Worm (Caenorhabditis elegans) whole organism, L2 larva: ENCODE data around the gene klp-17.

ENCODE experiments used
- C34F6.9 ChIP-seq: fragments of 150-350 bp; optimal IDR thresholded peaks from 2 replicates; lab custom pipeline; 2014; ENCODE audit warnings: missing biosample characterization, missing genetic modification characterization
- F13H6.1 ChIP-seq: sonication (generic microtip); optimal IDR thresholded peaks from 2 replicates; lab custom pipeline; 2016; ENCODE audit warnings: missing genetic modification characterization, missing compliant biosample characterization
- R02D3.7 ChIP-seq: fragments of 150-350 bp; optimal IDR thresholded peaks from 2 replicates; lab custom pipeline; 2014; ENCODE audit warnings: missing biosample characterization, missing genetic modification characterization
- Y55F3AM.14 ChIP-seq: fragments of 200-800 bp; sonication (Bioruptor generic); optimal IDR thresholded peaks from 2 replicates; lab custom pipeline; 2018; ENCODE audit warnings: mild to moderate bottlenecking, missing genetic modification characterization, missing compliant biosample characterization
- ZK546.5 ChIP-seq: sonication (generic microtip); optimal IDR thresholded peaks from 2 replicates; lab custom pipeline; 2017; ENCODE audit warnings: missing biosample characterization, missing genetic modification characterization
- alr-1 ChIP-seq: fragments of 150-350 bp; optimal IDR thresholded peaks from 2 replicates; lab custom pipeline; 2014; ENCODE audit warnings: missing biosample characterization, missing genetic modification characterization
- aly-2 ChIP-seq: fragments of 150-350 bp; optimal IDR thresholded peaks from 2 replicates; lab custom pipeline; 2014; ENCODE audit warnings: missing biosample characterization, missing genetic modification characterization
- ama-1 ChIP-seq: fragments of 150-350 bp; optimal IDR thresholded peaks from 2 replicates; lab custom pipeline; 2018; ENCODE audit warnings: inconsistent platforms
- ceh-16 ChIP-seq: fragments of 150-350 bp; optimal IDR thresholded peaks from 2 replicates; lab custom pipeline; 2014; ENCODE audit warnings: missing biosample characterization, missing genetic modification characterization
- ceh-82 ChIP-seq: fragments of 150-350 bp; optimal IDR thresholded peaks from 2 replicates; lab custom pipeline; 2014; ENCODE audit warnings: missing biosample characterization, missing genetic modification characterization
- crh-2 ChIP-seq: sonication (generic microtip); optimal IDR thresholded peaks from 2 replicates; lab custom pipeline; 2017; ENCODE audit warnings: missing biosample characterization, missing genetic modification characterization
- dmd-4 ChIP-seq: sonication (generic microtip); optimal IDR thresholded peaks from 2 replicates; lab custom pipeline; 2017; ENCODE audit warnings: missing biosample characterization, missing genetic modification characterization
- egl-27 ChIP-seq: sonication (generic microtip); optimal IDR thresholded peaks from 3 replicates; lab custom pipeline; 2017; ENCODE audit warnings: missing biosample characterization, missing genetic modification reagents, missing genetic modification characterization
- elt-1 ChIP-seq: fragments of 150-350 bp; optimal IDR thresholded peaks from 2 replicates; lab custom pipeline; 2014; ENCODE audit warnings: missing biosample characterization, missing genetic modification characterization
- elt-3 ChIP-seq: sonication (generic microtip); optimal IDR thresholded peaks from 2 replicates; lab custom pipeline; 2017; ENCODE audit warnings: missing biosample characterization, missing genetic modification characterization
- fos-1 ChIP-seq: fragments of 150-350 bp; optimal IDR thresholded peaks from 2 replicates; lab custom pipeline; 2014; ENCODE audit warnings: missing biosample characterization, missing genetic modification characterization
- gmeb-1 ChIP-seq: fragments of 150-350 bp; optimal IDR thresholded peaks from 2 replicates; lab custom pipeline; 2014; ENCODE audit warnings: missing biosample characterization, missing genetic modification characterization
- lin-11 ChIP-seq: fragments of 150-350 bp; sonication (generic microtip); optimal IDR thresholded peaks from 2 replicates; lab custom pipeline; 2014; ENCODE audit warnings: missing biosample characterization, missing genetic modification characterization, inconsistent platforms, mixed read lengths
- lin-39 ChIP-seq: fragments of 150-350 bp; optimal IDR thresholded peaks from 2 replicates; lab custom pipeline; 2014; ENCODE audit warnings: missing biosample characterization, missing genetic modification reagents, missing genetic modification characterization
- lsy-2 ChIP-seq, 2 experiments: fragments of 150-350 bp in 1 of 2; sonication (generic microtip) in 1 of 2; optimal IDR thresholded peaks; 2 replicates each; lab custom pipeline; 2014 to 2017; ENCODE audit warnings: missing biosample characterization in 2 of 2, missing genetic modification characterization in 2 of 2
- mbf-1 ChIP-seq: sonication (generic microtip); optimal IDR thresholded peaks from 2 replicates; lab custom pipeline; 2017; ENCODE audit warnings: missing biosample characterization, missing genetic modification characterization
- nhr-10 ChIP-seq: sonication (generic microtip); optimal IDR thresholded peaks from 2 replicates; lab custom pipeline; 2017; ENCODE audit warnings: missing biosample characterization, missing genetic modification characterization
- nhr-11 ChIP-seq: fragments of 150-350 bp; optimal IDR thresholded peaks from 2 replicates; lab custom pipeline; 2014; ENCODE audit warnings: missing biosample characterization, missing genetic modification characterization
- nhr-129 ChIP-seq: fragments of 150-350 bp; optimal IDR thresholded peaks from 2 replicates; lab custom pipeline; 2014; ENCODE audit warnings: missing biosample characterization, missing genetic modification characterization
- nhr-23 ChIP-seq: fragments of 150-350 bp; optimal IDR thresholded peaks from 2 replicates; lab custom pipeline; 2014; ENCODE audit warnings: missing biosample characterization, missing genetic modification reagents, missing genetic modification characterization
- nhr-237 ChIP-seq: fragments of 150-350 bp; optimal IDR thresholded peaks from 2 replicates; lab custom pipeline; 2014; ENCODE audit warnings: missing biosample characterization, missing genetic modification characterization
- nhr-25 ChIP-seq: fragments of 150-350 bp; sonication (generic microtip); optimal IDR thresholded peaks from 3 replicates; lab custom pipeline; 2014; ENCODE audit warnings: missing biosample characterization, missing genetic modification characterization
- nhr-6 ChIP-seq: fragments of 150-350 bp; optimal IDR thresholded peaks from 2 replicates; lab custom pipeline; 2014; ENCODE audit warnings: missing biosample characterization, missing genetic modification characterization
- nhr-77 ChIP-seq: fragments of 150-350 bp; optimal IDR thresholded peaks from 2 replicates; lab custom pipeline; 2014; ENCODE audit warnings: missing biosample characterization, missing genetic modification characterization
- skn-1 ChIP-seq: sonication (generic microtip); optimal IDR thresholded peaks from 2 replicates; lab custom pipeline; 2017; ENCODE audit warnings: missing biosample characterization, missing genetic modification characterization
- sma-3 ChIP-seq: sonication (generic microtip); optimal IDR thresholded peaks from 2 replicates; lab custom pipeline; 2016; ENCODE audit warnings: missing genetic modification reagents, missing genetic modification characterization, missing compliant biosample characterization
- unc-39 ChIP-seq: fragments of 150-350 bp; optimal IDR thresholded peaks from 2 replicates; lab custom pipeline; 2014; ENCODE audit warnings: missing biosample characterization, missing genetic modification characterization
- zag-1 ChIP-seq: fragments of 150-350 bp; optimal IDR thresholded peaks from 2 replicates; lab custom pipeline; 2014; ENCODE audit warnings: missing biosample characterization, missing genetic modification characterization
- ztf-11 ChIP-seq: sonication (generic microtip); optimal IDR thresholded peaks from 2 replicates; lab custom pipeline; 2017; ENCODE audit warnings: missing biosample characterization, missing genetic modification characterization
- ztf-4 ChIP-seq: fragments of 150-350 bp; optimal IDR thresholded peaks from 2 replicates; lab custom pipeline; 2014; ENCODE audit warnings: missing biosample characterization, missing genetic modification characterization

The klp-17 gene

DNA sequence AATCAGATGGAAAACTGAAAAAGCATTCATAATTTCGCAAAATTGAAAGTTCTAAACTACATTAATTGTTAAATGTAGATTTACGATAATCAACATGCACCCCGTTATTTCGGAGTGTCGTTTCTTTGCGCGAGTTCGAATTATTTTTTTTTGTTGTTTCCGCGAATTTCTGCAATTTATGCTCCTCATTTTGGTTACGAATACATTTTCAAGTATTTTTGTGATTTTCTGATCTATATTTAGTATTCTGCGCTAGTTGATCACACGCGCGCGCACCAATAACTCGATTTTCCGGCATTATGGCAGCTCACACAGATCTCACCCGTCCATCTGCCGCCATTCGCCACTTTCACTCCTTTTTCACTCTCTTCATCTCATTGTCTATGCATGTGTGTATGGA, 27.2 kb downstream of the klp-17 start, which contains the start of gene VW02B12L.2 (continued):
- TF ChIP-seq crh-2 (tag; lab: Kevin White, UChicago) (no peak), elt-3 (tag; lab: Kevin White, UChicago) (no peak), ZK546.5 (tag; lab: Kevin White, UChicago) (no peak), alr-1 (tag; lab: Kevin White, UChicago) (no peak), F13H6.1 (tag; lab: Kevin White, UChicago) (no peak), dmd-4 (no peak), mbf-1 (tag; lab: Kevin White, UChicago) (no peak), sma-3 (GFP tag; lab: Kevin White, UChicago) (no peak)
- TF ChIP-seq, all 48 proteins: peak for 9

DNA sequence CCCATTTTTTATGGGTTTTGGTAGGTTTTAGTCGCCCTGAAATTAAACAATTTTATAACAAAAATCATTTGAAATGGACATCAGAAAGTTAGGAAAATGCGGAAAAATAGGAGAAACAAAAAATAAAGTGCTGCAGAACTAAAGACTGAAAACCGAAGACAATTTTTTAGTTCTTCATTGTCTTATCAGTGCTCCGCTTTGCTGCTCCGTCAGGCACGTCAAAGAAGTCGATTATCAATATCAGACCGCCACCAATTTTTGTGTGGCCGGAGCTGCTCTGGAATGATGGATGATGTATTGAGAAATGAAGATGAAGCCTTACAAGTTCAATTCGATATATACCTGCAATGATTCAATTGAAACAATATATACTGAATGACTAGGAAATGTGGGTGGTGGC, 29.0 kb downstream of the klp-17 start, which contains the start of gene vha-6:
Gene vha-6 (minus strand): TSS at position 36 of the 400 bp plus-strand sequence.
- TF ChIP-seq ama-1 (lab: Kevin White, UChicago) (no peak), R02D3.7 (tag; lab: Kevin White, UChicago) (no peak), nhr-6 (tag; lab: Kevin White, UChicago) (no peak), sma-3 (GFP tag; lab: Kevin White, UChicago) (no peak), aly-2 (tag; lab: Kevin White, UChicago) (no peak), elt-3 (tag; lab: Kevin White, UChicago) (no peak), fos-1 (peak; percentile 52), crh-2 (tag; lab: Kevin White, UChicago) (peak; percentile 39)

DNA sequence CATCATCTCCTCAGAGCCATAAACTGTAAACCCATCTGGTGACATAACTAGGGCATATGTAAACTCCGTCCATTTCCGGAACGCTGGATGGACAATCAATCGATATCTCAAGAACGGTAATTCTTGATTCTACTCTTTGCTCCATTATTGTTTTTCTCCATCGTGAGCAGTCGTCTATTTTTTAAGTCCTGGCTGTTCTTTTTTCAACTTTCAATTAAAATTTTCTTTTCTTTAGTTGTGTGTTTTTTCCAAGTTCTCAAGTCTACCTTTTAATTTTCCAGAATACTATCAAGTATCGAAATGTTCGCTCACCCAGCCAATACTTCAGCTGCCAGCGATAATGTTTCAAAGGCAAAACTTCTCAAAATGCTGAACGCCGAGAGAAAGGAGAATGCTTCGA, 33.5 kb downstream of the klp-17 start, which contains the start of gene C05D12.5:
Gene C05D12.5 (plus strand): TSS at position 301 of the 400 bp plus-strand sequence.
- TF ChIP-seq alr-1 (tag; lab: Kevin White, UChicago) (no peak), ztf-11 (no peak), F13H6.1 (tag; lab: Kevin White, UChicago) (no peak), nhr-237 (tag; lab: Kevin White, UChicago) (no peak), R02D3.7 (tag; lab: Kevin White, UChicago) (no peak), nhr-77 (no peak), lin-39 (tag; lab: Kevin White, UChicago) (no peak), elt-3 (tag; lab: Kevin White, UChicago) (no peak), nhr-129 (tag; lab: Kevin White, UChicago) (no peak), ceh-82 (no peak), nhr-11 (tag; lab: Kevin White, UChicago) (no peak), skn-1 (tag; lab: Kevin White, UChicago) (no peak), nhr-23 (tag; lab: Kevin White, UChicago) (no peak), gmeb-1 (tag; lab: Kevin White, UChicago) (no peak), egl-27 (tag; lab: Kevin White, UChicago) (no peak), unc-39 (tag; lab: Kevin White, UChicago) (no peak), zag-1 (no peak)

DNA sequence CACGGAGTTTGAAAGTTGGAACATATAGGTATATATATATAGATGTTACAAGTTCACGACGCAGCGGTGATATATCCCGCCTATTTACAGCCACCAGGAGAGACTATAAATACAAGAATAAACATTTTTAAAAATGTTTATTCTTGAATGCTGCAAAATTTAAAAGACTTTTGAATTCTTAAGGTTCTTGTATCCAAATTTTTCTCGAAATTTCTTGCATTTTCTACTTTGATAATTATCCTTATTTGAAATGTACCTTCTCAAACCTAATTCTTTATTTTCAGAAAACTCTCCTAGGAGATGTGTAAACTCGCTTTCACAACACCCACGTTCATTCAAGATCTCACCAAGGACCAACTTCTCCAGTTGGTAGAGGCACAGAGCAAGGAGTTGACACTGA, 35.9 kb downstream of the klp-17 start, which contains the start of gene C05D12.4:
Gene C05D12.4 (plus strand): TSS at position 301 of the 400 bp plus-strand sequence.
- TF ChIP-seq ztf-11 = no peak
- no peak for TF ChIP-seq ZK546.5 (tag; lab: Kevin White, UChicago)
- no peak for TF ChIP-seq Y55F3AM.14
- no peak for TF ChIP-seq lsy-2 (tag; optimal IDR thresholded peaks at IDR 0.05; lab: Kevin White, UChicago)
- no peak for TF ChIP-seq ztf-4 (tag; lab: Kevin White, UChicago)
- no peak for TF ChIP-seq gmeb-1 (tag; lab: Kevin White, UChicago)
- TF ChIP-seq R02D3.7 (tag; lab: Kevin White, UChicago) = no peak
- no peak for TF ChIP-seq C34F6.9 (tag; lab: Kevin White, UChicago)
- TF ChIP-seq elt-1 (tag; lab: Kevin White, UChicago) = no peak
- no peak for TF ChIP-seq mbf-1 (tag; lab: Kevin White, UChicago)
- no peak for TF ChIP-seq F13H6.1 (tag; lab: Kevin White, UChicago)
- TF ChIP-seq dmd-4 = no peak
- TF ChIP-seq sma-3 (GFP tag; lab: Kevin White, UChicago) = no peak
- TF ChIP-seq ceh-16 (tag; lab: Kevin White, UChicago) = no peak
- TF ChIP-seq zag-1 = no peak
- TF ChIP-seq lin-11 (tag; lab: Kevin White, UChicago) = no peak
- TF ChIP-seq nhr-25 (tag; lab: Kevin White, UChicago) = no peak
- no peak for TF ChIP-seq nhr-237 (tag; lab: Kevin White, UChicago)
- no peak for TF ChIP-seq egl-27 (tag; lab: Kevin White, UChicago)
- TF ChIP-seq nhr-10 (tag; lab: Kevin White, UChicago) = no peak
